Worm (Caenorhabditis elegans) whole organism, L4 larva: ENCODE data around the gene T08D10.4.

Source experiments
- R02D3.7 ChIP-seq: fragments of 150-350 bp; sonication (generic microtip); optimal IDR thresholded peaks from 3 replicates; lab custom pipeline; 2014; ENCODE audit warnings: missing biosample characterization, missing genetic modification characterization
- T26A8.4 ChIP-seq: fragments of 200-800 bp; sonication (Bioruptor generic); IDR thresholded peaks from 2 replicates; pipeline ENCODE4 v1.3.6; 2022; ENCODE audit warnings: missing genetic modification characterization, missing compliant biosample characterization
- Y5F2A.4 ChIP-seq: fragments of 200-800 bp; sonication (Bioruptor generic); optimal IDR thresholded peaks from 2 replicates; lab custom pipeline; 2018; ENCODE audit warnings: mild to moderate bottlenecking, missing genetic modification characterization, missing compliant biosample characterization
- ZK546.5 ChIP-seq, 2 experiments: sonication (generic microtip); optimal IDR thresholded peaks; 2 replicates each; lab custom pipeline; 2017; ENCODE audit warnings: missing biosample characterization in 2 of 2, missing genetic modification characterization in 2 of 2
- aha-1 ChIP-seq: fragments of 150-350 bp; peaks from one replicate; lab custom pipeline; 2014; ENCODE audit warnings: missing biosample characterization, missing genetic modification characterization
- attf-4 ChIP-seq: sonication (generic microtip); optimal IDR thresholded peaks from 3 replicates; lab custom pipeline; 2017; ENCODE audit warnings: missing biosample characterization, missing genetic modification characterization
- ceh-62 ChIP-seq: sonication (generic microtip); optimal IDR thresholded peaks from 2 replicates; lab custom pipeline; 2017; ENCODE audit warnings: missing biosample characterization, missing genetic modification characterization
- ceh-82 ChIP-seq: sonication (generic microtip); optimal IDR thresholded peaks from 2 replicates; lab custom pipeline; 2017; ENCODE audit warnings: missing biosample characterization, missing genetic modification characterization
- ces-1 ChIP-seq: fragments of 150-350 bp; sonication (generic microtip); optimal IDR thresholded peaks from 4 replicates; lab custom pipeline; 2014; ENCODE audit warnings: missing biosample characterization, missing genetic modification reagents, missing genetic modification characterization
- cey-2 ChIP-seq: sonication (generic microtip); optimal IDR thresholded peaks from 3 replicates; lab custom pipeline; 2017; ENCODE audit warnings: missing genetic modification characterization, mild to moderate bottlenecking, missing compliant biosample characterization, antibody characterized with exemption, borderline replicate concordance; ENCODE audit not compliant: insufficient read depth
- daf-16 ChIP-seq, 3 experiments: sonication (generic microtip); optimal IDR thresholded peaks; 2 replicates each; lab custom pipeline; 2016 to 2017; ENCODE audit warnings: missing genetic modification characterization in 3 of 3, missing genetic modification reagents in 3 of 3, mild to moderate bottlenecking in 2 of 3, missing compliant biosample characterization in 2 of 3, missing biosample characterization in 1 of 3, moderate library complexity in 1 of 3
- daf-19 ChIP-seq: fragments of 200-800 bp; sonication (Bioruptor generic); conservative IDR thresholded peaks from 2 replicates; pipeline ENCODE4 v1.3.6; 2022; ENCODE audit warnings: missing genetic modification characterization, missing compliant biosample characterization
- dmd-6 ChIP-seq: fragments of 200-800 bp; sonication (Bioruptor generic); IDR thresholded peaks from 2 replicates; pipeline ENCODE4 v1.3.6; 2022; ENCODE audit warnings: missing genetic modification reagents, missing genetic modification characterization, missing compliant biosample characterization
- duxl-1 ChIP-seq: sonication (generic microtip); optimal IDR thresholded peaks from 2 replicates; lab custom pipeline; 2016; ENCODE audit warnings: mild to moderate bottlenecking, missing genetic modification characterization, moderate library complexity, missing compliant biosample characterization; ENCODE audit not compliant: poor library complexity
- dve-1 ChIP-seq: sonication (generic microtip); optimal IDR thresholded peaks from 2 replicates; lab custom pipeline; 2017; ENCODE audit warnings: antibody characterized with exemption, mild to moderate bottlenecking, missing genetic modification characterization, missing compliant biosample characterization; ENCODE audit not compliant: insufficient read depth
- egl-43 ChIP-seq: fragments of 200-800 bp; sonication (Bioruptor generic); IDR thresholded peaks from 2 replicates; pipeline ENCODE4 v1.3.6; 2022; ENCODE audit warnings: missing genetic modification reagents, missing genetic modification characterization, missing compliant biosample characterization
- fkh-10 ChIP-seq: fragments of 150-350 bp; optimal IDR thresholded peaks from 2 replicates; lab custom pipeline; 2014; ENCODE audit warnings: missing biosample characterization, missing genetic modification reagents, missing genetic modification characterization
- hif-1 ChIP-seq, 2 experiments: sonication (generic microtip); optimal IDR thresholded peaks; 2 replicates each; lab custom pipeline; 2016 to 2017; ENCODE audit warnings: missing compliant biosample characterization in 2 of 2, missing genetic modification characterization in 2 of 2, missing genetic modification reagents in 2 of 2, missing genotype in 2 of 2, mild to moderate bottlenecking in 1 of 2
- hlh-11 ChIP-seq: fragments of 200-800 bp; sonication (Bioruptor generic); optimal IDR thresholded peaks from 2 replicates; lab custom pipeline; 2018; ENCODE audit warnings: mild to moderate bottlenecking, missing genetic modification characterization, missing compliant biosample characterization
- lim-7 ChIP-seq: fragments of 200-800 bp; sonication (Bioruptor generic); IDR thresholded peaks from 2 replicates; pipeline ENCODE4 v1.3.6; 2022; ENCODE audit warnings: missing genetic modification characterization, missing compliant biosample characterization
- lin-1 ChIP-seq: fragments of 200-800 bp; sonication (Bioruptor generic); IDR thresholded peaks from 2 replicates; pipeline ENCODE4 v1.3.6; 2022; ENCODE audit warnings: missing genetic modification reagents, missing genetic modification characterization, missing compliant biosample characterization
- lin-15B ChIP-seq: fragments of 150-350 bp; sonication (generic microtip); optimal IDR thresholded peaks from 3 replicates; lab custom pipeline; 2014; ENCODE audit warnings: missing biosample characterization, missing genetic modification characterization
- lin-29 ChIP-seq: fragments of 200-800 bp; sonication (Bioruptor generic); IDR thresholded peaks from 2 replicates; pipeline ENCODE4 v1.3.6; 2022; ENCODE audit warnings: missing genetic modification reagents, missing genetic modification characterization, missing compliant biosample characterization
- lin-39 ChIP-seq: fragments of 150-350 bp; optimal IDR thresholded peaks from 2 replicates; lab custom pipeline; 2014; ENCODE audit warnings: missing biosample characterization, missing genetic modification reagents, missing genetic modification characterization
- madf-9 ChIP-seq: fragments of 200-800 bp; sonication (Bioruptor generic); conservative IDR thresholded peaks from 2 replicates; pipeline ENCODE4 v1.3.6; 2022; ENCODE audit warnings: missing genetic modification reagents, missing genetic modification characterization, missing compliant biosample characterization
- mxl-3 ChIP-seq: fragments of 200-800 bp; sonication (Bioruptor generic); optimal IDR thresholded peaks from 2 replicates; lab custom pipeline; 2018; ENCODE audit warnings: mild to moderate bottlenecking, missing genetic modification characterization, missing compliant biosample characterization
- nhr-11 ChIP-seq: fragments of 150-350 bp; optimal IDR thresholded peaks from 2 replicates; lab custom pipeline; 2014; ENCODE audit warnings: missing biosample characterization, missing genetic modification characterization
- nhr-25 ChIP-seq: sonication (generic microtip); optimal IDR thresholded peaks from 2 replicates; lab custom pipeline; 2017; ENCODE audit warnings: missing genetic modification characterization, mild to moderate bottlenecking, missing compliant biosample characterization, antibody characterized with exemption, moderate library complexity, borderline replicate concordance; ENCODE audit not compliant: insufficient read depth
- nhr-28 ChIP-seq: fragments of 150-350 bp; optimal IDR thresholded peaks from 2 replicates; lab custom pipeline; 2014; ENCODE audit warnings: missing biosample characterization, missing genetic modification characterization
- nhr-42 ChIP-seq: fragments of 200-800 bp; sonication (Bioruptor generic); IDR thresholded peaks from 2 replicates; pipeline ENCODE4 v1.3.6; 2022; ENCODE audit warnings: missing genetic modification characterization, missing compliant biosample characterization
- nhr-48 ChIP-seq: sonication (generic microtip); optimal IDR thresholded peaks from 2 replicates; lab custom pipeline; 2016; ENCODE audit warnings: mild to moderate bottlenecking, missing genetic modification characterization, missing compliant biosample characterization
- php-3 ChIP-seq: fragments of 200-800 bp; sonication (Bioruptor generic); IDR thresholded peaks from 2 replicates; pipeline ENCODE4 v1.3.6; 2022; ENCODE audit warnings: missing genetic modification reagents, missing genetic modification characterization, missing compliant biosample characterization
- pqm-1 ChIP-seq: sonication (generic microtip); optimal IDR thresholded peaks from 2 replicates; lab custom pipeline; 2017; ENCODE audit warnings: missing biosample characterization, missing genetic modification characterization
- rbr-2 ChIP-seq: sonication (generic microtip); optimal IDR thresholded peaks from 2 replicates; lab custom pipeline; 2016; ENCODE audit warnings: missing genotype, missing genetic modification characterization, missing compliant biosample characterization
- saeg-2 ChIP-seq: fragments of 200-800 bp; sonication (Bioruptor generic); IDR thresholded peaks from 2 replicates; pipeline ENCODE4 v1.3.6; 2022; ENCODE audit warnings: missing genetic modification reagents, missing genetic modification characterization, missing compliant biosample characterization
- sdz-12 ChIP-seq: fragments of 200-800 bp; sonication (Bioruptor generic); optimal IDR thresholded peaks from 2 replicates; lab custom pipeline; 2018; ENCODE audit warnings: mild to moderate bottlenecking, missing genetic modification characterization, missing compliant biosample characterization
- snpc-1.2 ChIP-seq: fragments of 200-800 bp; sonication (Bioruptor generic); IDR thresholded peaks from 2 replicates; pipeline ENCODE4 v1.3.6; 2022; ENCODE audit warnings: missing genetic modification reagents, missing genetic modification characterization, missing compliant biosample characterization
- unc-130 ChIP-seq: sonication (generic microtip); optimal IDR thresholded peaks from 2 replicates; lab custom pipeline; 2016; ENCODE audit warnings: missing genetic modification reagents, missing genetic modification characterization, missing compliant biosample characterization
- unc-39 ChIP-seq: sonication (generic microtip); optimal IDR thresholded peaks from 2 replicates; lab custom pipeline; 2017; ENCODE audit warnings: missing biosample characterization, missing genetic modification characterization
- unc-62 ChIP-seq, 3 experiments: fragments of 150-350 bp in 1 of 3; sonication (generic microtip); optimal IDR thresholded peaks in 2 of 3; peaks in 1 of 3; 1 replicate in 1 of 3; 2 replicates in 2 of 3; lab custom pipeline; 2014 to 2017; ENCODE audit warnings: missing biosample characterization in 3 of 3, missing genetic modification characterization in 3 of 3, missing genetic modification reagents in 3 of 3, missing genotype in 1 of 3
- zfp-2 ChIP-seq: sonication (generic microtip); optimal IDR thresholded peaks from 2 replicates; lab custom pipeline; 2016; ENCODE audit warnings: mild to moderate bottlenecking, missing genetic modification characterization, missing compliant biosample characterization
- zfp-3 ChIP-seq: fragments of 200-800 bp; sonication (Bioruptor generic); conservative IDR thresholded peaks from 2 replicates; pipeline ENCODE4 v1.3.6; 2022; ENCODE audit warnings: missing genetic modification reagents, missing genetic modification characterization, missing compliant biosample characterization
- zip-11 ChIP-seq: fragments of 200-800 bp; sonication (Bioruptor generic); IDR thresholded peaks from 2 replicates; pipeline ENCODE4 v1.3.6; 2022; ENCODE audit warnings: missing genetic modification characterization, missing compliant biosample characterization
- ztf-11 ChIP-seq: fragments of 150-350 bp; optimal IDR thresholded peaks from 2 replicates; lab custom pipeline; 2014; ENCODE audit warnings: missing biosample characterization, missing genetic modification characterization

T08D10.4 gene

DNA sequence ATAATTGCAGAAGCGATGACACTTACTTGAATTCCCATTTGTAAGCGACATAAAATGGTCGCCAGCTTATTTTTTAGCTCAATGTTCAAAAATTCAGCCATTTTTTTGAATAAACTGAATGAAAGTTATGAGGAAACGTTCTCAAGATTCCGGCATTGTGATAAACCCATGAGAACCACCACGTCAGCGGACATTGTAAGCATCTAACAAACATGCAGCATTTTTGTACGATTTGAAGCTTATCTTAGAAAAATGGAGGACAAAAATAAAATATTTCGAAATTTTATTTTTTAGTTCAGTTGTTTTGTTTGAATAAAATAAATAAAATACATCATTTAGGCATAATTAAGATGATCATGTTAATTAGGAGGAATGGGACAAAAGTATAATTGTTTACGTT lies at the start of gene T08D10.4:
T08D10.4 (minus strand) TSS at position 101 of the 400 bp plus-strand sequence.
- TF ChIP-seq zfp-3 (GFP tag; lab: Robert Waterston, UW) (no peak), unc-62 (GFP tag; optimal IDR thresholded peaks at IDR 0.05 in 1 of 2; lab: Kevin White, UChicago) (peak in 1 of 2 experiments; percentile 8), unc-62 (tag; optimal IDR thresholded peaks at IDR 0.05; lab: Kevin White, UChicago) (no peak), ZK546.5 (tag; optimal IDR thresholded peaks at IDR 0.05; lab: Kevin White, UChicago) (no peak), cey-2 (tag; lab: Kevin White, UChicago) (no peak), daf-19 (no peak), duxl-1 (tag; lab: Kevin White, UChicago) (no peak), mxl-3 (no peak), dve-1 (tag; lab: Kevin White, UChicago) (no peak)

DNA sequence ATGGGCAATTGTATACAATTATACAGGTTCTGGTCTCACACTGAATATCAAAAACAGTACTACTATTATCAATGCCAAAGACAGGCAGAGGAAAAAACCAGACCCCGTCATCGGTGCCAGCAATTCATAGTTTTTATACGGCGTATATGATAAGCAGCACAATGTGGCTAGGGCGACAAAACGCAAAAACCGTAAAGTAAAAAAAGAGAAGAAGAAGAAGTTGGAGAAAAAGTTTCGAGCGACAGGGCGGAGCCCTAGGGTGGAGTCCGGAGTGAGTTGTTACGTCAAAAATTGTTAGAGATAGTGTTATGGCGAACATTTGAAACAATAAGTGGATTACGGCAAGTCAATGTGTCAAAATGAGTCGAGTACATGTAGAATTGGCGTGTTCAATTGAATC lies 48.5 kb upstream of the T08D10.4 start:
- 0 out of 2 replicates have a peak, but pooled peaks have one; percentile 20 for TF ChIP-seq lin-1 (GFP tag; lab: Robert Waterston, UW)
- TF ChIP-seq hif-1 (tag; optimal IDR thresholded peaks at IDR 0.05; lab: Kevin White, UChicago) = peak in 1 of 2 experiments; percentile 22
- TF ChIP-seq pqm-1 = peak; percentile 67
- TF ChIP-seq nhr-28 (tag; lab: Kevin White, UChicago) = peak; percentile 64
- TF ChIP-seq nhr-11 (tag; lab: Kevin White, UChicago) = no peak
- no peak for TF ChIP-seq ces-1 (GFP tag; lab: Kevin White, UChicago)
- TF ChIP-seq daf-16 (GFP tag; optimal IDR thresholded peaks at IDR 0.05; lab: Kevin White, UChicago) = no peak
- peak; percentile 38 for TF ChIP-seq daf-16 (tag; optimal IDR thresholded peaks at IDR 0.05; lab: Kevin White, UChicago)
- TF ChIP-seq nhr-48 (tag; lab: Kevin White, UChicago) = peak; percentile 2
- TF ChIP-seq aha-1 (tag; lab: Kevin White, UChicago) = peak; percentile 2
- TF ChIP-seq madf-9 = no peak
- no peak for TF ChIP-seq lin-39 (tag; lab: Kevin White, UChicago)
- TF ChIP-seq ceh-82 (tag; lab: Kevin White, UChicago) = no peak
- TF ChIP-seq attf-4 (tag; lab: Kevin White, UChicago) = no peak
- 0 out of 2 replicates have a peak, but pooled peaks have one; percentile 28 for TF ChIP-seq php-3 (GFP tag; lab: Robert Waterston, UW)
- TF ChIP-seq hlh-11 (tag; lab: Kevin White, UChicago) = peak; percentile 57
- TF ChIP-seq snpc-1.2 (GFP tag; lab: Robert Waterston, UW) = no peak
- TF ChIP-seq dve-1 (tag; lab: Kevin White, UChicago) = peak; percentile 28

DNA sequence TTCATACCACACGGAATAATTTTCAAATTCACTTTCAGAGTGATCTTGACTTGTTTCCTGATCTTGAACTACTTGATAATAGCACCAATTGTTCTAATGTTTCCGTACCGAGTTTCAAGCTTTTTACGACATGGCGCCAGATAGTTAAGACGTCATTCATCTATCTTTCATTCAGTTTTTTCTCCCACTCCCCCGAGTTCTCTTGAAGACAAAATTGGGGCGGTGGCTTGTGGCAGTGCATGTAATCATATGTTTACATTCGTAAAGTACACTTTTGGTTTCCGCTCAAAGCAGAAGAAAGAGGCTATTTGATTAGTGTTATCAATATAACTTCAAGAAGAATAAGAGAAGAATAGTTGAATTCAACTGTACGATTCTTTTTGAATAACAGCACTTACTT lies 46.4 kb upstream of the T08D10.4 start:
- TF ChIP-seq lin-15B (tag; lab: Kevin White, UChicago) (no peak), Y5F2A.4 (GFP tag; lab: Kevin White, UChicago) (no peak), lim-7 (GFP tag; lab: Robert Waterston, UW) (no peak), php-3 (GFP tag; lab: Robert Waterston, UW) (no peak), dmd-6 (GFP tag; lab: Robert Waterston, UW) (peak; percentile 55), dve-1 (tag; lab: Kevin White, UChicago) (peak; percentile 55), R02D3.7 (tag; lab: Kevin White, UChicago) (no peak), T26A8.4 (GFP tag; lab: Robert Waterston, UW) (no peak), egl-43 (GFP tag; lab: Robert Waterston, UW) (no peak), saeg-2 (GFP tag; lab: Robert Waterston, UW) (no peak), sdz-12 (GFP tag; lab: Kevin White, UChicago) (no peak), ztf-11 (tag; lab: Kevin White, UChicago) (no peak), unc-39 (no peak), ces-1 (GFP tag; lab: Kevin White, UChicago) (no peak), fkh-10 (GFP tag; lab: Kevin White, UChicago) (no peak), aha-1 (tag; lab: Kevin White, UChicago) (peak; percentile 8), lin-29 (GFP tag; lab: Robert Waterston, UW) (no peak), nhr-42 (GFP tag; lab: Robert Waterston, UW) (no peak), nhr-48 (tag; lab: Kevin White, UChicago) (peak; percentile 30), unc-62 (GFP tag; optimal IDR thresholded peaks at IDR 0.05 in 1 of 2; lab: Kevin White, UChicago) (no peak), unc-62 (tag; optimal IDR thresholded peaks at IDR 0.05; lab: Kevin White, UChicago) (no peak), zfp-3 (GFP tag; lab: Robert Waterston, UW) (no peak), rbr-2 (tag; lab: Kevin White, UChicago) (no peak), daf-19 (no peak), zfp-2 (tag; lab: Kevin White, UChicago) (no peak), zip-11 (no peak), hlh-11 (tag; lab: Kevin White, UChicago) (peak; percentile 0), ceh-62 (tag; lab: Kevin White, UChicago) (no peak), unc-130 (GFP tag; lab: Kevin White, UChicago) (no peak), nhr-25 (no peak), ZK546.5 (tag; optimal IDR thresholded peaks at IDR 0.05; lab: Kevin White, UChicago) (no peak), duxl-1 (tag; lab: Kevin White, UChicago) (no peak)
